Fruit fly (Drosophila melanogaster): ENCODE data around the gene CG4511.

- TF ChIP-seq ase (GFP tag; IDR thresholded peaks at IDR 0.05) (no peak), Kr (GFP tag; optimal IDR thresholded peaks at IDR 0.05) (no peak), vfl (GFP tag; optimal IDR thresholded peaks at IDR 0.05) (no peak), row (GFP tag; IDR thresholded peaks at IDR 0.05) (no peak), B-H2 (GFP tag; optimal IDR thresholded peaks at IDR 0.05) (no peak), MESR4 (GFP tag; optimal IDR thresholded peaks at IDR 0.05) (no peak), CG14710 (tag; optimal IDR thresholded peaks at IDR 0.05) (no peak), Dp (GFP tag; optimal IDR thresholded peaks at IDR 0.05) (no peak), pzg (GFP tag; optimal IDR thresholded peaks at IDR 0.05) (no peak), CG34422 (GFP tag; IDR thresholded peaks at IDR 0.05) (no peak), eve (GFP tag; optimal IDR thresholded peaks at IDR 0.05) (no peak)
Measured at dm6 chr3R:10850636-10851035, 3.7 kb upstream of the CG4511 start.

Measured in whole organism, embryonic.